Worm (Caenorhabditis elegans) whole organism, L1 larva: Measurements from ENCODE around the gene ubq-1.

Source experiments
- ama-1 ChIP-seq: fragments of 150-350 bp; optimal IDR thresholded peaks from 2 replicates; lab custom pipeline; 2014
- ceh-88 ChIP-seq: fragments of 200-800 bp; sonication (Bioruptor generic); IDR thresholded peaks from 2 replicates; pipeline ENCODE4 v1.3.6; 2022; ENCODE audit warnings: missing genetic modification characterization, missing compliant biosample characterization
- efl-3 ChIP-seq: fragments of 200-800 bp; sonication (Bioruptor generic); optimal IDR thresholded peaks from 2 replicates; lab custom pipeline; 2018; ENCODE audit warnings: mild to moderate bottlenecking, missing genetic modification characterization, missing compliant biosample characterization
- elt-3 ChIP-seq, 6 experiments: fragments of 150-350 bp in 1 of 6; sonication (generic microtip); optimal IDR thresholded peaks; 2 replicates each; lab custom pipeline; 2017 to 2018; ENCODE audit warnings: missing biosample characterization in 6 of 6, missing genetic modification characterization in 6 of 6, inconsistent platforms in 1 of 6
- fkh-4 ChIP-seq: sonication (generic microtip); optimal IDR thresholded peaks from 2 replicates; lab custom pipeline; 2016; ENCODE audit warnings: missing compliant biosample characterization, missing genetic modification characterization, borderline replicate concordance
- lin-35 ChIP-seq, 2 experiments: fragments of 150-350 bp; optimal IDR thresholded peaks; 2 replicates each; lab custom pipeline; 2014; ENCODE audit warnings: missing biosample characterization in 2 of 2, missing genetic modification characterization in 2 of 2, missing genetic modification reagents in 2 of 2
- lin-39 ChIP-seq: fragments of 150-350 bp; optimal IDR thresholded peaks from 2 replicates; lab custom pipeline; 2014; ENCODE audit warnings: missing biosample characterization, missing genetic modification reagents, missing genetic modification characterization
- nhr-71 ChIP-seq: sonication (generic microtip); optimal IDR thresholded peaks from 2 replicates; lab custom pipeline; 2016; ENCODE audit warnings: mild to moderate bottlenecking, missing genetic modification characterization, moderate library complexity, missing compliant biosample characterization
- pag-3 ChIP-seq: sonication (generic microtip); optimal IDR thresholded peaks from 2 replicates; lab custom pipeline; 2017; ENCODE audit warnings: missing genetic modification characterization, mild to moderate bottlenecking, missing compliant biosample characterization, antibody characterized with exemption, borderline replicate concordance; ENCODE audit not compliant: insufficient read depth
- skn-1 ChIP-seq: fragments of 150-350 bp; optimal IDR thresholded peaks from 2 replicates; lab custom pipeline; 2014; ENCODE audit warnings: missing biosample characterization, missing genetic modification characterization
- sptf-1 ChIP-seq: fragments of 150-350 bp; optimal IDR thresholded peaks from 2 replicates; lab custom pipeline; 2014; ENCODE audit warnings: missing biosample characterization, missing genetic modification characterization
- tlp-1 ChIP-seq: fragments of 150-350 bp; optimal IDR thresholded peaks from 2 replicates; lab custom pipeline; 2014; ENCODE audit warnings: missing biosample characterization, missing genetic modification characterization
- unc-130 ChIP-seq: fragments of 150-350 bp; optimal IDR thresholded peaks from 2 replicates; lab custom pipeline; 2017; ENCODE audit warnings: missing biosample characterization, missing genetic modification characterization, inconsistent platforms

- TF ChIP-seq nhr-71 (peak; percentile 38), lin-35 (GFP tag; optimal IDR thresholded peaks at IDR 0.05; lab: Kevin White, UChicago) (peak; percentile 36 to 54), skn-1 (no peak), elt-3 (tag; optimal IDR thresholded peaks at IDR 0.05; lab: Kevin White, UChicago) (no peak), efl-3 (GFP tag; lab: Kevin White, UChicago) (no peak), sptf-1 (tag; lab: Kevin White, UChicago) (no peak), ceh-88 (GFP tag; lab: Robert Waterston, UW) (no peak), ama-1 (lab: Kevin White, UChicago) (no peak), unc-130 (tag; lab: Kevin White, UChicago) (peak; percentile 11), fkh-4 (tag; lab: Kevin White, UChicago) (no peak), tlp-1 (tag; lab: Kevin White, UChicago) (no peak), pag-3 (no peak), lin-39 (tag; lab: Kevin White, UChicago) (no peak)
These were observed 34.0 kb upstream of the ubq-1 start, which contains the start of gene dpff-1 for ce11 chrIII:5906059-5906458.
